Worm (Caenorhabditis elegans) whole organism, L1 larva: Measurements from ENCODE around the gene C18G1.9.

Experiments used
- C04F5.9 ChIP-seq: sonication (generic microtip); optimal IDR thresholded peaks from 2 replicates; lab custom pipeline; 2016; ENCODE audit warnings: missing genetic modification characterization, missing compliant biosample characterization
- C34B4.2 ChIP-seq: sonication (generic microtip); optimal IDR thresholded peaks from 2 replicates; lab custom pipeline; 2017; ENCODE audit warnings: mild to moderate bottlenecking, missing genetic modification characterization, missing compliant biosample characterization
- F16B12.6 ChIP-seq: fragments of 150-350 bp; optimal IDR thresholded peaks from 2 replicates; lab custom pipeline; 2014; ENCODE audit warnings: missing biosample characterization, missing genetic modification characterization
- Y116A8C.19 ChIP-seq: sonication (generic microtip); optimal IDR thresholded peaks from 2 replicates; lab custom pipeline; 2016; ENCODE audit warnings: missing compliant biosample characterization, missing genetic modification characterization, borderline replicate concordance
- alr-1 ChIP-seq: fragments of 200-800 bp; sonication (Bioruptor generic); optimal IDR thresholded peaks from 2 replicates; lab custom pipeline; 2018; ENCODE audit warnings: borderline replicate concordance, mild to moderate bottlenecking, missing genetic modification characterization, missing compliant biosample characterization
- blmp-1 ChIP-seq: fragments of 150-350 bp; optimal IDR thresholded peaks from 2 replicates; lab custom pipeline; 2014; ENCODE audit warnings: missing biosample characterization, missing genetic modification characterization
- ceh-63 ChIP-seq: fragments of 200-800 bp; sonication (Bioruptor generic); optimal IDR thresholded peaks from 2 replicates; lab custom pipeline; 2018; ENCODE audit warnings: mild to moderate bottlenecking, missing genetic modification characterization, missing compliant biosample characterization
- ceh-8 ChIP-seq: fragments of 200-800 bp; sonication (Bioruptor generic); optimal IDR thresholded peaks from 2 replicates; lab custom pipeline; 2018; ENCODE audit warnings: mild to moderate bottlenecking, missing genetic modification characterization, moderate library complexity, missing compliant biosample characterization
- ceh-82 ChIP-seq, 3 experiments: fragments of 150-350 bp in 1 of 3; sonication (generic microtip) in 2 of 3; optimal IDR thresholded peaks; 2 replicates each; lab custom pipeline; 2014 to 2017; ENCODE audit warnings: missing biosample characterization in 3 of 3, missing genetic modification characterization in 3 of 3
- dpl-1 ChIP-seq, 3 experiments: fragments of 150-350 bp in 2 of 3; sonication (generic microtip) in 1 of 3; optimal IDR thresholded peaks; 2 replicates each; lab custom pipeline; 2014 to 2017; ENCODE audit warnings: missing biosample characterization in 3 of 3, missing genetic modification characterization in 3 of 3, missing genetic modification reagents in 3 of 3
- efl-1 ChIP-seq, 4 experiments: fragments of 150-350 bp; optimal IDR thresholded peaks in 3 of 4; peaks in 1 of 4; 1 replicate in 1 of 4; 2 replicates in 3 of 4; lab custom pipeline; 2014; ENCODE audit warnings: missing biosample characterization in 2 of 4, missing genetic modification characterization in 2 of 4, missing genetic modification reagents in 2 of 4
- elt-2 ChIP-seq: sonication (generic microtip); optimal IDR thresholded peaks from 2 replicates; lab custom pipeline; 2016; ENCODE audit warnings: missing genetic modification characterization, mild to moderate bottlenecking, inconsistent platforms, missing compliant biosample characterization, missing genetic modification reagents
- elt-3 ChIP-seq, 6 experiments: fragments of 150-350 bp in 1 of 6; sonication (generic microtip); optimal IDR thresholded peaks; 2 replicates each; lab custom pipeline; 2017 to 2018; ENCODE audit warnings: missing biosample characterization in 6 of 6, missing genetic modification characterization in 6 of 6, inconsistent platforms in 1 of 6
- fkh-4 ChIP-seq: sonication (generic microtip); optimal IDR thresholded peaks from 2 replicates; lab custom pipeline; 2016; ENCODE audit warnings: missing compliant biosample characterization, missing genetic modification characterization, borderline replicate concordance
- fkh-8 ChIP-seq: sonication (generic microtip); optimal IDR thresholded peaks from 2 replicates; lab custom pipeline; 2016; ENCODE audit warnings: mild to moderate bottlenecking, missing genetic modification characterization, missing compliant biosample characterization
- grh-1 ChIP-seq: fragments of 200-800 bp; sonication (Bioruptor generic); IDR thresholded peaks from 2 replicates; pipeline ENCODE4 v1.3.6; 2022; ENCODE audit warnings: missing genetic modification reagents, missing genetic modification characterization, missing compliant biosample characterization
- hlh-4 ChIP-seq: sonication (generic microtip); optimal IDR thresholded peaks from 2 replicates; lab custom pipeline; 2016; ENCODE audit warnings: mild to moderate bottlenecking, missing genetic modification characterization, missing compliant biosample characterization
- lin-14 ChIP-seq: fragments of 200-800 bp; sonication (Bioruptor generic); optimal IDR thresholded peaks from 2 replicates; lab custom pipeline; 2018; ENCODE audit warnings: mild to moderate bottlenecking, missing genetic modification characterization, moderate library complexity, missing compliant biosample characterization
- lin-35 ChIP-seq, 2 experiments: fragments of 150-350 bp; optimal IDR thresholded peaks; 2 replicates each; lab custom pipeline; 2014; ENCODE audit warnings: missing biosample characterization in 2 of 2, missing genetic modification characterization in 2 of 2, missing genetic modification reagents in 2 of 2
- nhr-20 ChIP-seq: sonication (generic microtip); optimal IDR thresholded peaks from 2 replicates; lab custom pipeline; 2016; ENCODE audit warnings: mild to moderate bottlenecking, missing genetic modification characterization, missing compliant biosample characterization
- nhr-71 ChIP-seq: sonication (generic microtip); optimal IDR thresholded peaks from 2 replicates; lab custom pipeline; 2016; ENCODE audit warnings: mild to moderate bottlenecking, missing genetic modification characterization, moderate library complexity, missing compliant biosample characterization
- nhr-76 ChIP-seq: sonication (generic microtip); optimal IDR thresholded peaks from 2 replicates; lab custom pipeline; 2017; ENCODE audit warnings: missing biosample characterization, missing genetic modification characterization
- nhr-77 ChIP-seq: fragments of 150-350 bp; optimal IDR thresholded peaks from 2 replicates; lab custom pipeline; 2014; ENCODE audit warnings: missing biosample characterization, missing genetic modification characterization
- nhr-85 ChIP-seq: sonication (generic microtip); peaks from one replicate; lab custom pipeline; 2016; ENCODE audit warnings: missing genetic modification characterization, inconsistent platforms, missing compliant biosample characterization
- pag-3 ChIP-seq: sonication (generic microtip); optimal IDR thresholded peaks from 2 replicates; lab custom pipeline; 2017; ENCODE audit warnings: missing genetic modification characterization, mild to moderate bottlenecking, missing compliant biosample characterization, antibody characterized with exemption, borderline replicate concordance; ENCODE audit not compliant: insufficient read depth
- pax-3 ChIP-seq: fragments of 200-800 bp; sonication (Bioruptor generic); optimal IDR thresholded peaks from 2 replicates; lab custom pipeline; 2018; ENCODE audit warnings: mild to moderate bottlenecking, missing genetic modification characterization, moderate library complexity, missing compliant biosample characterization
- rnt-1 ChIP-seq: sonication (generic microtip); optimal IDR thresholded peaks from 2 replicates; lab custom pipeline; 2016; ENCODE audit warnings: mild to moderate bottlenecking, missing genetic modification characterization, moderate library complexity, missing compliant biosample characterization
- skn-1 ChIP-seq: fragments of 150-350 bp; optimal IDR thresholded peaks from 2 replicates; lab custom pipeline; 2014; ENCODE audit warnings: missing biosample characterization, missing genetic modification characterization
- snu-23 ChIP-seq: sonication (generic microtip); optimal IDR thresholded peaks from 2 replicates; lab custom pipeline; 2016; ENCODE audit warnings: missing genetic modification characterization, missing compliant biosample characterization
- sox-4 ChIP-seq: sonication (generic microtip); optimal IDR thresholded peaks from 2 replicates; lab custom pipeline; 2016; ENCODE audit warnings: missing genetic modification characterization, missing compliant biosample characterization
- swsn-7 ChIP-seq: sonication (generic microtip); optimal IDR thresholded peaks from 2 replicates; lab custom pipeline; 2016; ENCODE audit warnings: missing genetic modification characterization, missing compliant biosample characterization
- tlp-1 ChIP-seq: fragments of 150-350 bp; optimal IDR thresholded peaks from 2 replicates; lab custom pipeline; 2014; ENCODE audit warnings: missing biosample characterization, missing genetic modification characterization
- unc-30 ChIP-seq: sonication (generic microtip); optimal IDR thresholded peaks from 2 replicates; lab custom pipeline; 2017; ENCODE audit warnings: missing biosample characterization, missing genetic modification characterization
- vab-15 ChIP-seq: sonication (generic microtip); optimal IDR thresholded peaks from 2 replicates; lab custom pipeline; 2017; ENCODE audit warnings: missing genotype, mild to moderate bottlenecking, missing genetic modification characterization, missing compliant biosample characterization
- xbp-1 ChIP-seq: sonication (generic microtip); optimal IDR thresholded peaks from 2 replicates; lab custom pipeline; 2016; ENCODE audit warnings: missing genetic modification characterization, missing compliant biosample characterization
- ztf-4 ChIP-seq: fragments of 150-350 bp; optimal IDR thresholded peaks from 2 replicates; lab custom pipeline; 2014; ENCODE audit warnings: missing biosample characterization, missing genetic modification characterization

Gene C18G1.9

DNA sequence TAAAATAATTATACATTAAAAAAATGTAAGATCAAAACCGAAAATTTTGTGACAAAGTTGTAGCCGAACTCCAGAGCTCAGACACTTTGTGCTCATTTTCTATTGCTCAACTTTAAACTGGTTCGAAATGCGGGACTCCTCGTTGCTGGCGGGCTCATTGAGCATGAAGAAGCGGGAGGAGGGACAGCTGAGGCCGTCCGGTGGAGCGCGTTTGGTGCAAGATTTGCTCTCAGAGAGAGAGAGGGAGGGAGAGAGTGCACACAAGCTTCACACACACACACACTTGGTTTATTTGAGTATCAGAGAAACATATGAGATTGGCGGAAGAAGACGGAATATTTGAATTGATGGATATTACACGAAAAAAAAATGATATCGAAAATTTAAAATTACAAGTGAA, 41.1 kb upstream of the C18G1.9 start (continued):
- TF ChIP-seq pag-3 (tag; lab: Kevin White, UChicago) (no peak), unc-30 (no peak)

DNA sequence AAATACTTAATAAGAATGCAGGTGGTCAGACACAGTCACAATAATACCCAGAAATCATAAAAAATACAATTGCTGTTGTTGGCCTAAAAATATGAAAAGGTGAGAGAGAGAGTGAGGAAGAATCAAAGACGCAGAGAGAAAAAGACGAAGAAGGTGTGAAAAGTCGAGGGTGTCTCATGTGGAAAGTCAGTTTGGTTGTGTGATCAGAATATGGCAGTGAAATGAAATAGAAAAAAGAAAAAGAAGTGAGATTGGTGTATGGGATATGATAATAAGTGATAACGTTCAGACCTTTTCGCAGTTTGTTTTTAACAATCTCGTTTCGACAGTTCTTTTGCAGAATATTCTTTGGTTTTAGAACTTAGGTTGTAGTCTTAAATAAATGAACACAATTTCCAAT, 37.3 kb upstream of the C18G1.9 start:
- TF ChIP-seq alr-1: no peak
- TF ChIP-seq F16B12.6: no peak
- peak; percentile 29 for TF ChIP-seq fkh-8 (tag; lab: Kevin White, UChicago)
- TF ChIP-seq snu-23 (GFP tag; lab: Kevin White, UChicago): peak; percentile 42
- peak; percentile 41 for TF ChIP-seq nhr-71 (tag; lab: Kevin White, UChicago)
- TF ChIP-seq elt-2: no peak
- TF ChIP-seq pax-3 (tag; lab: Kevin White, UChicago): no peak
- peak in 1 of 6 experiments; percentile 30 for TF ChIP-seq elt-3 (tag; optimal IDR thresholded peaks at IDR 0.05; lab: Kevin White, UChicago)
- TF ChIP-seq hlh-4 (tag; lab: Kevin White, UChicago): no peak
- TF ChIP-seq ceh-8 (GFP tag; lab: Kevin White, UChicago): no peak
- peak; percentile 46 for TF ChIP-seq lin-14 (GFP tag; lab: Kevin White, UChicago)
- no peak for TF ChIP-seq sox-4 (tag; lab: Kevin White, UChicago)
- TF ChIP-seq nhr-85 (tag; lab: Kevin White, UChicago): peak; percentile 77
- TF ChIP-seq nhr-77 (tag; lab: Kevin White, UChicago): no peak
- no peak for TF ChIP-seq dpl-1 (GFP tag; optimal IDR thresholded peaks at IDR 0.05; lab: Kevin White, UChicago)
- TF ChIP-seq Y116A8C.19 (tag; lab: Kevin White, UChicago): no peak
- peak; percentile 71 for TF ChIP-seq blmp-1 (tag; lab: Kevin White, UChicago)
- no peak for TF ChIP-seq C04F5.9
- peak; percentile 23 for TF ChIP-seq nhr-20 (tag; lab: Kevin White, UChicago)
- TF ChIP-seq lin-35 (GFP tag; optimal IDR thresholded peaks at IDR 0.05; lab: Kevin White, UChicago): peak in 1 of 2 experiments; percentile 6
- TF ChIP-seq efl-1 (optimal IDR thresholded peaks at IDR 0.05; lab: Kevin White, UChicago): no peak
- TF ChIP-seq efl-1 (GFP tag; optimal IDR thresholded peaks at IDR 0.05 in 1 of 2; lab: Kevin White, UChicago): peak in 1 of 2 experiments; percentile 73
- TF ChIP-seq, all 84 proteins: peak for 10

DNA sequence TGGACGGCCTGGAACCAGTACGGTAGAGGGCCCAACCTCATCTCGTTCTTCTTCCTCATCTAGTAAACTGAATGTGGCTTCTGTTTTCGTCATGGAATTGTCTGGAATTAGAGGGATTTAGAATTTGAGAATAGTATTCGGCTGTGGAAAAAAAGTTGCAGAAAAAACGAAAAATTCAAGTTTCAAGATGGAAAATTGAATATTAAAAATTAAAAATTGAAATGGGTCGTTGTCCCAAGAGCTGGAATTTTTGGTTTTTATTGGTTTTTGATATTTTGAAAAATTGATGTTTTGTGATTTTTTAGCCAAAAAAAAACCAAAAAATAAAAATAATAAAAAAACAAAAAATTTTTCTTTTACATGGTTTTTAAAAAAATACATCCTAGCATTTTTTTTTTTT, 36.3 kb upstream of the C18G1.9 start, which contains the start of gene R02F11.3:
Gene R02F11.3, minus strand, starts transcription at position 101 of the 400 bp plus-strand sequence.
- no peak for TF ChIP-seq ceh-8 (GFP tag; lab: Kevin White, UChicago)
- TF ChIP-seq efl-1 (optimal IDR thresholded peaks at IDR 0.05; lab: Kevin White, UChicago): no peak
- peak in 1 of 2 experiments; percentile 23 for TF ChIP-seq efl-1 (GFP tag; optimal IDR thresholded peaks at IDR 0.05 in 1 of 2; lab: Kevin White, UChicago)

DNA sequence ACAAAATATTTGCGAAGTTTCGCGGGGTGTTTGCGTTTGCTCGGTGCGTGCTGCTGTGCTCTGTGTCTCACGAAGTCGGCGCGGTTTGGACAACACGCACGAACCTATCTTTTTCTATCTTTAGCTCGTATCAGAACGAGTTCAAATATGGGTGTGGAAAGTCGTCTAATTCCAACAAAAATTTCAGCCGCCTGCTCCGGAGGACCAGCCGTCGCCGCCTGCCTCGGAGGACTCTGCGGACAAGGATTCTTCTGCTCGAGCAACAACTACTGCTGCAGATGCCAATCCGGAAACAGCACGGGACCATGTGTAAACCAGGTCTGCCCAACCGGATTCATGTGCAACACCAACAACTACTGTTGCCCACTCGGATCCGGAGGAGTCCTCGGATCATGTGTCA, 32.4 kb upstream of the C18G1.9 start:
- TF ChIP-seq efl-1 (optimal IDR thresholded peaks at IDR 0.05; lab: Kevin White, UChicago) (no peak), efl-1 (GFP tag; optimal IDR thresholded peaks at IDR 0.05 in 1 of 2; lab: Kevin White, UChicago) (peak in 1 of 2 experiments; percentile 87), nhr-76 (tag; lab: Kevin White, UChicago) (no peak)

DNA sequence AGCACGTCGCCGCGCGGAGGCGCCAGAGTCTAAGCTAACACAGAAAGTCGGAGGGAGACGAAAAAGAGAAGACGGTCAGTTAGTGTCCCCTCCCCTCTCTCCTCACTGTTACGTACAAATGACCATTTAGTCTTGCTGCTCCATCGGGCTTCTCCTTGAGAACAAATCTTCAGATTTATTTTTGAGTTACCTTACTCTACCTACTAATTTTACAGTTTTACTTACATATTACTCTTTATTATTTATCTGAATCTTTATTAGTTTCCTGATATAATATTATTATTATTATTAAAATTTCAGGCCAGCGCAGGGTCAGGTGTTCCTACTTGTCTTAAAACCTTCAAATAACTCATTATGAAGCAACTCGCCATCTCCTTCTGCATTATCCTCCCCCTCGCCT, 31.3 kb upstream of the C18G1.9 start, which contains the start of gene R02F11.1:
Gene R02F11.1, plus strand, starts transcription at position 301 of the 400 bp plus-strand sequence.
- TF ChIP-seq ceh-82 (tag; optimal IDR thresholded peaks at IDR 0.05; lab: Kevin White, UChicago) (no peak), pax-3 (tag; lab: Kevin White, UChicago) (no peak), elt-3 (tag; optimal IDR thresholded peaks at IDR 0.05; lab: Kevin White, UChicago) (no peak), vab-15 (tag; lab: Kevin White, UChicago) (no peak), grh-1 (GFP tag; lab: Robert Waterston, UW) (no peak), fkh-8 (tag; lab: Kevin White, UChicago) (no peak), ztf-4 (tag; lab: Kevin White, UChicago) (no peak), xbp-1 (tag; lab: Kevin White, UChicago) (no peak), C34B4.2 (tag; lab: Kevin White, UChicago) (no peak), ceh-63 (GFP tag; lab: Kevin White, UChicago) (no peak), F16B12.6 (no peak), fkh-4 (tag; lab: Kevin White, UChicago) (no peak), rnt-1 (tag; lab: Kevin White, UChicago) (no peak), swsn-7 (tag; lab: Kevin White, UChicago) (no peak), skn-1 (tag; lab: Kevin White, UChicago) (no peak), tlp-1 (tag; lab: Kevin White, UChicago) (no peak)
- TF ChIP-seq, all 84 proteins: peak for 0
